Worm (Caenorhabditis elegans): ENCODE results near the gene pals-28.

- TF ChIP-seq snpc-4 (tag; optimal IDR thresholded peaks at IDR 0.05) = no peak
- no peak for TF ChIP-seq ama-1 (optimal IDR thresholded peaks at IDR 0.05)
- TF ChIP-seq zfp-3 (GFP tag; conservative IDR thresholded peaks at IDR 0.05) = no peak
- no peak for TF ChIP-seq egl-27 (tag; optimal IDR thresholded peaks at IDR 0.05)
- no peak for TF ChIP-seq ztf-11 (tag; optimal IDR thresholded peaks at IDR 0.05)
- no peak for TF ChIP-seq lin-13 (GFP tag; optimal IDR thresholded peaks at IDR 0.05)
- no peak for TF ChIP-seq fos-1 (tag; optimal IDR thresholded peaks at IDR 0.05)
- TF ChIP-seq R02D3.7 (tag; optimal IDR thresholded peaks at IDR 0.05) = no peak
Observed at ce11 chrIII:4358345-4358744, 26.2 kb upstream of the pals-28 start.

All from whole organism, L4 larva.